Fruit fly (Drosophila melanogaster) whole organism, embryonic: Measurements from ENCODE around the gene Hsdl2.

Source experiments
- Adf1 ChIP-seq: fragments of 200-800 bp; sonication (Bioruptor generic); IDR thresholded peaks from 2 replicates; pipeline ENCODE4 v1.3.6; 2022; ENCODE audit warnings: missing biosample characterization, missing genetic modification characterization
- Atf6 ChIP-seq: fragments of 200-800 bp; sonication (Bioruptor generic); IDR thresholded peaks from 2 replicates; pipeline ENCODE4 v1.3.6; 2022; ENCODE audit warnings: missing biosample characterization, missing genetic modification characterization
- B-H1 ChIP-seq: fragments of 200-800 bp; sonication (Bioruptor generic); IDR thresholded peaks from 3 replicates; pipeline ENCODE4 v1.3.6; 2022; ENCODE audit warnings: missing biosample characterization, missing genetic modification characterization
- BtbVII ChIP-seq: fragments of 200-800 bp; sonication (Bioruptor generic); optimal IDR thresholded peaks from 3 replicates; lab custom pipeline; 2017; ENCODE audit warnings: missing biosample characterization, mild to moderate bottlenecking, missing genetic modification characterization
- CG10274 ChIP-seq: fragments of 200-800 bp; sonication (Bioruptor generic); optimal IDR thresholded peaks from 3 replicates; lab custom pipeline; 2017; ENCODE audit warnings: missing biosample characterization, mild to moderate bottlenecking, missing genetic modification characterization
- CG10959 ChIP-seq: fragments of 200-800 bp; sonication (Bioruptor generic); IDR thresholded peaks from 2 replicates; pipeline ENCODE4 v1.3.6; 2022; ENCODE audit warnings: missing biosample characterization, missing genetic modification characterization
- CG12391 ChIP-seq: fragments of 200-800 bp; sonication (Bioruptor generic); optimal IDR thresholded peaks from 3 replicates; lab custom pipeline; 2018; ENCODE audit warnings: missing biosample characterization, mild to moderate bottlenecking, missing genetic modification characterization, moderate library complexity
- CG15269 ChIP-seq: fragments of 200-800 bp; sonication (Bioruptor generic); optimal IDR thresholded peaks from 2 replicates; lab custom pipeline; 2018; ENCODE audit warnings: missing biosample characterization, mild to moderate bottlenecking, missing genetic modification characterization, moderate library complexity
- CG15514 ChIP-seq: fragments of 200-800 bp; sonication (Bioruptor generic); optimal IDR thresholded peaks from 3 replicates; lab custom pipeline; 2017; ENCODE audit warnings: missing biosample characterization, missing genetic modification characterization, mild to moderate bottlenecking, moderate library complexity, missing genetic modification reagents
- CG17359 ChIP-seq: fragments of 200-800 bp; sonication (Bioruptor generic); optimal IDR thresholded peaks from 3 replicates; lab custom pipeline; 2018; ENCODE audit warnings: missing biosample characterization, mild to moderate bottlenecking, missing genetic modification characterization, moderate library complexity
- CG2129 ChIP-seq: fragments of 200-800 bp; sonication (Bioruptor generic); IDR thresholded peaks from 2 replicates; pipeline ENCODE4 v1.3.6; 2022; ENCODE audit warnings: missing biosample characterization, missing genetic modification characterization; ENCODE audit not compliant: partially characterized antibody
- CG31224 ChIP-seq: fragments of 200-800 bp; sonication (Bioruptor generic); IDR thresholded peaks from 2 replicates; pipeline ENCODE4 v1.3.6; 2022; ENCODE audit warnings: missing biosample characterization, missing genetic modification characterization
- CG32532 ChIP-seq: fragments of 200-800 bp; sonication (Bioruptor generic); IDR thresholded peaks from 2 replicates; pipeline ENCODE4 v1.3.6; 2022; ENCODE audit warnings: missing biosample characterization, missing genetic modification characterization
- CG6175 ChIP-seq: fragments of 200-800 bp; sonication (Bioruptor generic); IDR thresholded peaks from 3 replicates; pipeline ENCODE4 v1.3.6; 2022; ENCODE audit warnings: missing biosample characterization, missing genetic modification characterization
- CG6254 ChIP-seq: fragments of 200-800 bp; sonication (Bioruptor generic); optimal IDR thresholded peaks from 3 replicates; lab custom pipeline; 2017; ENCODE audit warnings: mild to moderate bottlenecking, missing biosample characterization, missing genetic modification reagents, missing genetic modification characterization
- CG7556 ChIP-seq: fragments of 200-800 bp; sonication (Bioruptor generic); optimal IDR thresholded peaks from 2 replicates; lab custom pipeline; 2017; ENCODE audit warnings: missing biosample characterization, mild to moderate bottlenecking, missing genetic modification characterization
- CG8089 ChIP-seq: fragments of 200-800 bp; sonication (Bioruptor generic); optimal IDR thresholded peaks from 3 replicates; lab custom pipeline; 2016; ENCODE audit warnings: missing biosample characterization, missing genetic modification characterization
- CG8765 ChIP-seq: fragments of 200-800 bp; sonication (Bioruptor generic); IDR thresholded peaks from 2 replicates; pipeline ENCODE4 v1.3.6; 2022; ENCODE audit warnings: missing biosample characterization, missing genetic modification characterization
- CG9932 ChIP-seq: fragments of 200-800 bp; sonication (Bioruptor generic); IDR thresholded peaks from 2 replicates; pipeline ENCODE4 v1.3.6; 2022; ENCODE audit warnings: missing biosample characterization, missing genetic modification characterization
- Camta ChIP-seq: fragments of 200-800 bp; sonication (Bioruptor generic); optimal IDR thresholded peaks from 2 replicates; lab custom pipeline; 2016; ENCODE audit warnings: missing biosample characterization, missing genetic modification characterization
- Dip3 ChIP-seq: fragments of 200-800 bp; sonication (Bioruptor generic); optimal IDR thresholded peaks from 3 replicates; lab custom pipeline; 2016; ENCODE audit warnings: missing biosample characterization, missing genetic modification characterization
- GATAe ChIP-seq: fragments of 200-800 bp; sonication (Bioruptor generic); conservative IDR thresholded peaks from 2 replicates; pipeline ENCODE4 v1.3.6; 2022; ENCODE audit warnings: missing biosample characterization, missing genetic modification characterization
- HLHmδ ChIP-seq: fragments of 200-800 bp; sonication (Bioruptor generic); optimal IDR thresholded peaks from 2 replicates; lab custom pipeline; 2018; ENCODE audit warnings: missing biosample characterization, mild to moderate bottlenecking, missing genetic modification characterization, moderate library complexity
- HmgD ChIP-seq: fragments of 200-800 bp; sonication (Bioruptor generic); optimal IDR thresholded peaks from 3 replicates; lab custom pipeline; 2016; ENCODE audit warnings: missing biosample characterization, missing genetic modification characterization
- Lpt ChIP-seq: fragments of >200 bp; optimal IDR thresholded peaks from 2 replicates; lab custom pipeline; 2018; ENCODE audit warnings: missing biosample characterization, missing genetic modification characterization
- MTF-1 ChIP-seq: fragments of 200-800 bp; sonication (Bioruptor generic); optimal IDR thresholded peaks from 2 replicates; lab custom pipeline; 2018; ENCODE audit warnings: missing biosample characterization, mild to moderate bottlenecking, missing genetic modification characterization, borderline replicate concordance
- NFAT ChIP-seq: fragments of 200-800 bp; sonication (Bioruptor generic); IDR thresholded peaks from 2 replicates; pipeline ENCODE4 v1.3.6; 2022; ENCODE audit warnings: missing biosample characterization, missing genetic modification characterization
- Neu2 ChIP-seq: fragments of 200-800 bp; sonication (Bioruptor generic); optimal IDR thresholded peaks from 3 replicates; lab custom pipeline; 2016; ENCODE audit warnings: missing biosample characterization, missing genetic modification characterization, borderline replicate concordance
- Rfx ChIP-seq: fragments of 200-800 bp; sonication (Bioruptor generic); IDR thresholded peaks from 2 replicates; pipeline ENCODE4 v1.3.6; 2022; ENCODE audit warnings: missing biosample characterization, missing genetic modification characterization
- Six4 ChIP-seq: fragments of 200-800 bp; sonication (Bioruptor generic); optimal IDR thresholded peaks from 2 replicates; lab custom pipeline; 2016; ENCODE audit warnings: missing biosample characterization, missing genetic modification characterization
- bowl ChIP-seq: fragments of 200-800 bp; sonication (Bioruptor generic); IDR thresholded peaks from 2 replicates; pipeline ENCODE4 v1.3.6; 2022; ENCODE audit warnings: missing biosample characterization, missing genetic modification characterization
- eve ChIP-seq, 2 experiments: fragments of >200 bp; optimal IDR thresholded peaks; 2 replicates each; lab custom pipeline; 2017; ENCODE audit warnings: missing biosample characterization in 2 of 2, missing genetic modification characterization in 2 of 2
- gcm ChIP-seq: fragments of 200-800 bp; sonication (Bioruptor generic); optimal IDR thresholded peaks from 2 replicates; lab custom pipeline; 2019; ENCODE audit warnings: missing biosample characterization, mild to moderate bottlenecking, missing genetic modification characterization, moderate library complexity
- gcm2 ChIP-seq: fragments of 200-800 bp; sonication (Bioruptor generic); optimal IDR thresholded peaks from 2 replicates; lab custom pipeline; 2016; ENCODE audit warnings: missing biosample characterization, missing genetic modification characterization
- hkb ChIP-seq, 2 experiments: fragments of 200-800 bp in 1 of 2; fragments of >200 bp in 1 of 2; sonication (Bioruptor generic) in 1 of 2; IDR thresholded peaks in 1 of 2; optimal IDR thresholded peaks in 1 of 2; 2 replicates each; pipeline versions ENCODE4 v1.3.6 to Lab custom; 2017 to 2022; ENCODE audit warnings: missing biosample characterization in 1 of 2, missing genetic modification characterization in 1 of 2
- ken ChIP-seq: fragments of 200-800 bp; sonication (Bioruptor generic); IDR thresholded peaks from 3 replicates; pipeline ENCODE4 v1.3.6; 2022; ENCODE audit warnings: missing biosample characterization, missing genetic modification characterization
- lab ChIP-seq: fragments of 200-800 bp; sonication (Bioruptor generic); optimal IDR thresholded peaks from 3 replicates; lab custom pipeline; 2017; ENCODE audit warnings: missing biosample characterization, missing genetic modification characterization, mild to moderate bottlenecking, moderate library complexity, missing genetic modification reagents
- lilli ChIP-seq: fragments of 200-800 bp; sonication (Bioruptor generic); optimal IDR thresholded peaks from 3 replicates; lab custom pipeline; 2016; ENCODE audit warnings: missing biosample characterization, missing genetic modification characterization
- lola ChIP-seq, 3 experiments: fragments of >200 bp in 2 of 3; fragments of 200-800 bp in 1 of 3; sonication (Bioruptor generic) in 1 of 3; optimal IDR thresholded peaks; 2 replicates each; lab custom pipeline; 2017 to 2019; ENCODE audit warnings: missing biosample characterization in 3 of 3, missing genetic modification characterization in 3 of 3, mild to moderate bottlenecking in 1 of 3, moderate library complexity in 1 of 3
- lov ChIP-seq, 2 experiments: fragments of 200-800 bp in 1 of 2; fragments of >200 bp in 1 of 2; sonication (Bioruptor generic) in 1 of 2; IDR thresholded peaks in 1 of 2; optimal IDR thresholded peaks in 1 of 2; 2 replicates in 1 of 2; 3 replicates in 1 of 2; pipeline versions ENCODE4 v1.3.6 to Lab custom; 2017 to 2022; ENCODE audit warnings: missing biosample characterization in 1 of 2, missing genetic modification characterization in 1 of 2
- luna ChIP-seq: fragments of 200-800 bp; sonication (Bioruptor generic); optimal IDR thresholded peaks from 2 replicates; lab custom pipeline; 2016; ENCODE audit warnings: missing biosample characterization, missing genetic modification characterization
- p53 ChIP-seq: fragments of 200-800 bp; sonication (Bioruptor generic); optimal IDR thresholded peaks from 2 replicates; lab custom pipeline; 2016; ENCODE audit warnings: missing biosample characterization, missing genetic modification characterization
- salm ChIP-seq: fragments of 200-800 bp; sonication (Bioruptor generic); optimal IDR thresholded peaks from 2 replicates; lab custom pipeline; 2018; ENCODE audit warnings: missing biosample characterization, mild to moderate bottlenecking, missing genetic modification characterization
- scrt ChIP-seq: fragments of 200-800 bp; sonication (Bioruptor generic); optimal IDR thresholded peaks from 2 replicates; lab custom pipeline; 2018; ENCODE audit warnings: missing biosample characterization, mild to moderate bottlenecking, missing genetic modification characterization, moderate library complexity
- sisA ChIP-seq: fragments of 200-800 bp; sonication (Bioruptor generic); IDR thresholded peaks from 2 replicates; pipeline ENCODE4 v1.3.6; 2022; ENCODE audit warnings: missing biosample characterization, missing genetic modification characterization
- so ChIP-seq: fragments of 200-800 bp; sonication (Bioruptor generic); IDR thresholded peaks from 3 replicates; pipeline ENCODE4 v1.3.6; 2022; ENCODE audit warnings: missing biosample characterization, missing genetic modification characterization
- tgo ChIP-seq: fragments of 200-800 bp; sonication (Bioruptor generic); IDR thresholded peaks from 3 replicates; pipeline ENCODE4 v1.3.6; 2022; ENCODE audit warnings: missing biosample characterization, missing genetic modification characterization
- tio ChIP-seq: fragments of 200-800 bp; sonication (Bioruptor generic); optimal IDR thresholded peaks from 2 replicates; lab custom pipeline; 2017; ENCODE audit warnings: missing biosample characterization, missing genetic modification characterization, inconsistent platforms
- wdn ChIP-seq: fragments of 200-800 bp; sonication (Bioruptor generic); IDR thresholded peaks from 2 replicates; pipeline ENCODE4 v1.3.6; 2022; ENCODE audit warnings: missing biosample characterization, missing genetic modification characterization
- zfh1 ChIP-seq: fragments of 200-800 bp; sonication (Bioruptor generic); IDR thresholded peaks from 3 replicates; pipeline ENCODE4 v1.3.6; 2022; ENCODE audit warnings: missing biosample characterization, missing genetic modification characterization

The Hsdl2 gene

dm6 chr3R:27661971-27662489 is 15.3 kb upstream of the Hsdl2 start, which contains the start of gene unc80 (continued):
- TF ChIP-seq wdn (GFP tag; lab: Robert Waterston, UW): 0 out of 2 replicates have a peak, but pooled peaks have one; percentile 50
- no peak for TF ChIP-seq BtbVII (GFP tag; lab: Kevin White, UChicago)
- TF ChIP-seq zfh1: no peak
- no peak for TF ChIP-seq so
- TF ChIP-seq bowl (GFP tag; lab: Robert Waterston, UW): no peak
- TF ChIP-seq lola (GFP tag; optimal IDR thresholded peaks at IDR 0.05; lab: Kevin White, UChicago): no peak
- TF ChIP-seq CG6175 (GFP tag; lab: Robert Waterston, UW): no peak
- TF ChIP-seq CG17359 (tag; lab: Kevin White, UChicago): no peak
- no peak for TF ChIP-seq CG2129 (GFP tag; lab: Robert Waterston, UW)
- no peak for TF ChIP-seq CG31224
- peak; percentile 73 for TF ChIP-seq lab
- no peak for TF ChIP-seq GATAe (GFP tag; lab: Robert Waterston, UW)
- TF ChIP-seq CG8765 (GFP tag; lab: Robert Waterston, UW): no peak
- TF ChIP-seq MTF-1 (GFP tag; lab: Kevin White, UChicago): no peak
- peak; percentile 14 for TF ChIP-seq CG7556 (GFP tag; lab: Kevin White, UChicago)
- no peak for TF ChIP-seq gcm2 (GFP tag; lab: Kevin White, UChicago)
- no peak for TF ChIP-seq CG15269 (tag; lab: Kevin White, UChicago)
- TF ChIP-seq tio (GFP tag; lab: Kevin White, UChicago): no peak
- no peak for TF ChIP-seq p53
- no peak for TF ChIP-seq CG12391 (tag; lab: Kevin White, UChicago)
- peak; percentile 43; the same call in 1 of the 2 replicates for TF ChIP-seq CG9932
- no peak for TF ChIP-seq sisA
- peak; percentile 43 for TF ChIP-seq NFAT
- TF ChIP-seq Six4 (GFP tag; lab: Kevin White, UChicago): no peak
- TF ChIP-seq Adf1 (GFP tag; lab: Robert Waterston, UW): peak; percentile 9; the same call in 1 of the 2 replicates
- no peak for TF ChIP-seq HLHmδ (GFP tag; lab: Kevin White, UChicago)
- TF ChIP-seq B-H1 (GFP tag; lab: Robert Waterston, UW): no peak
- no peak for TF ChIP-seq salm (tag; lab: Kevin White, UChicago)
- no peak for TF ChIP-seq Dip3 (GFP tag; lab: Kevin White, UChicago)
- no peak for TF ChIP-seq Camta (GFP tag; lab: Kevin White, UChicago)
- TF ChIP-seq CG10959 (GFP tag; lab: Robert Waterston, UW): no peak
- no peak for TF ChIP-seq HmgD
- TF ChIP-seq ken (GFP tag; lab: Robert Waterston, UW): no peak
- peak; percentile 19 for TF ChIP-seq scrt (GFP tag; lab: Kevin White, UChicago)
- TF ChIP-seq Neu2 (GFP tag; lab: Kevin White, UChicago): no peak
- TF ChIP-seq CG6254 (GFP tag; lab: Kevin White, UChicago): no peak
- TF ChIP-seq gcm (GFP tag; lab: Kevin White, UChicago): no peak
- no peak for TF ChIP-seq CG8089 (GFP tag; lab: Kevin White, UChicago)
- no peak for TF ChIP-seq tgo (GFP tag; lab: Robert Waterston, UW)
- peak; percentile 51; the same call in 1 of the 2 replicates for TF ChIP-seq CG32532 (GFP tag; lab: Robert Waterston, UW)
- peak; percentile 19 for TF ChIP-seq CG15514 (GFP tag; lab: Kevin White, UChicago)
- 0 out of 2 replicates have a peak, but pooled peaks have one; percentile 21 for TF ChIP-seq Atf6 (GFP tag; lab: Robert Waterston, UW)
- 0 out of 2 replicates have a peak, but pooled peaks have one; percentile 29 for TF ChIP-seq Rfx
- TF ChIP-seq CG10274 (GFP tag; lab: Kevin White, UChicago): no peak
- no peak for TF ChIP-seq hkb (optimal IDR thresholded peaks at IDR 0.05; lab: Kevin White, UChicago)
- TF ChIP-seq hkb (GFP tag; IDR thresholded peaks at IDR 0.05; lab: Robert Waterston, UW): 0 out of 2 replicates have a peak, but pooled peaks have one; percentile 15
- TF ChIP-seq lilli: peak; percentile 7
- TF ChIP-seq lov (optimal IDR thresholded peaks at IDR 0.05; lab: Kevin White, UChicago): no peak
- TF ChIP-seq lov (GFP tag; IDR thresholded peaks at IDR 0.05; lab: Robert Waterston, UW): no peak
- no peak for TF ChIP-seq eve (GFP tag; optimal IDR thresholded peaks at IDR 0.05; lab: Kevin White, UChicago)
- TF ChIP-seq Lpt (GFP tag; lab: Kevin White, UChicago): no peak
- TF ChIP-seq luna: no peak
